Worm (Caenorhabditis elegans): ENCODE results near the gene efl-3.
A peak's percentile ranks its signal among the peaks of the same experiment; 100 is the strongest.

Gene efl-3

DNA sequence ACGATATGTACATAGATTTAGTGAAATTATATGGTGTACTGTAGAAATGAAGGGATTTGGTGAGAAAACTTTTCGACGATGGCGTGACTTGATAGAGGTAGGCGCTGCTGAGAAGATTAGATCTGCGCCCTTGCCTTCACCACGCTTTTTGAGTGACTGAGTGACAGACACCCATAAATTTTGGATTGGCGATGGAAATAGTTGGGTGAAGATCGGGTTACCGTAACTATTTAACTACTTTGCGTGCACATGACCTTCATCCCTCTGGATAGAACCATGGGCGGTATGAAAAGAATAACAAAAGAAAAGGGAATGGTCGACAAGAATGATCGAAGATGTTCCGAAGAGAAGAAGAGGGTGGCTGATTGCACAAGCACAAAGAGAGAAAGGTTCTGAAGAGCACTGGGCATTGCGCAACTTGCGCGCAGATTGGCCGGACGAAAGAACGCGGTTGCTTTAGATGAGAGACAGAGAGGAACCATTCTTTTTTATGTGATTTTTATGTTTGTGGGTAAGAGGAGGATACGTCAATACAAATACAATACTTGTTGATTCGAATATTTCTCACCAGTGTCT is 3.1 kb downstream of the efl-3 start (continued):
- no peak for TF ChIP-seq F23B12.7 (tag; optimal IDR thresholded peaks at IDR 0.05; ENCODE audit: insufficient read depth)
- TF ChIP-seq ceh-27 (GFP tag; optimal IDR thresholded peaks at IDR 0.05), result no peak
- no peak for TF ChIP-seq attf-5 (GFP tag; optimal IDR thresholded peaks at IDR 0.05)

DNA sequence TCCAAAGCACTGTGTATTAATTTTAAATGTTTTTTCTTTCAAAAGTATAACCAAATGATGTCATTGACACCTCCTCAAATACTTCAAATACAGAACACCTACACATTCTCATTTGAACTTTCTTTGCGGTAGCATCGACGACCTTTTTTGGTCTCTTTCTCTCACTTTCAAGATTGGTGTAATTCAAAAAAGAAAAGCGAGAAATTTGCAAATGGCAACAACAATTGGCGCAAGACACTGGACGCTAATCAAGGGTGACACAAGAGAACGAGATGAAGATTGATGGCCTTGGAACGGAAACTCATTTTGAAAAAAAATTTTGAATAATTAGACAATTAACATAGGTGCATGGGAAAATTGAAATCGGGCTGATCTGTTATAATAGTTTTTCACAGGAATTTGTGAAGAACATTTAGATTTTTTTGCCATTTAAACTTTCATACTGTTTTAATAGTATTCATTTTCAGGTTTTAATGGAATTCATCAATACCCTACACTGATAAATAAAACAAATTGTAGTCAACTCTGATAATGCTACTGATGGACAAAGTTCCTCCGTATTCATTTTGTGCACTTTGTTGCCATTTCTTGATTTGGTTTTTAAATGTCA is 4.7 kb downstream of the efl-3 start, which contains the start of gene fdgt-2:
TSS of gene fdgt-2 (plus strand) at position 560 of the 610 bp plus-strand sequence.
- TF ChIP-seq aptf-3 (GFP tag; IDR thresholded peaks at IDR 0.05) (no peak), efl-1 (GFP tag; optimal IDR thresholded peaks at IDR 0.05) (no peak), ceh-79 (tag; optimal IDR thresholded peaks at IDR 0.05) (no peak), B0336.3 (GFP tag; IDR thresholded peaks at IDR 0.05) (no peak), F22D6.2 (tag; optimal IDR thresholded peaks at IDR 0.05) (no peak), rpc-1 (optimal IDR thresholded peaks at IDR 0.05) (no peak), rpc-1 (tag; optimal IDR thresholded peaks at IDR 0.05) (no peak), repo-1 (tag; optimal IDR thresholded peaks at IDR 0.05) (no peak)

DNA sequence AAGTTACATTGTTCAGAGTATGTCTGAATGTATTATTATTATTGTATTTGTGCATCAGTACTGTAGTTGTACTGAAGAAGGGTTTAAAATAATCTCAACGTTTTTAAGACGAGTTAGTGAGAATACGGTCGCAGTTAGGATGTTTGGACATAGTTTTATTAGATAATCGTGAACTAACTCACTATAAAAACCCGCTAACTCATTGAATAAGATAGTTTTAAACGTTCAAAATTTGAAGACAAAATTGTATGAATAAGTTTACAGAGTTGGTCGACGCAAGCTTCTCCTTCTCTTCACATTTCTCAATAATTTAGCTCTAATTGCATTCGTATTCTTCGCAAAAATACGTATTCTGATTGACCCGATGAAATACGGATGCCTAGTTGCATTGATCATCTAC is 6.5 kb downstream of the efl-3 start:
- no peak for TF ChIP-seq ztf-22 (GFP tag; optimal IDR thresholded peaks at IDR 0.05)
- TF ChIP-seq attf-3 (GFP tag; conservative IDR thresholded peaks at IDR 0.05), result no peak
- TF ChIP-seq nfyb-1 (GFP tag; IDR thresholded peaks at IDR 0.05), result no peak
- no peak for TF ChIP-seq athp-1 (tag; optimal IDR thresholded peaks at IDR 0.05)
- no peak for TF ChIP-seq C17E4.6 (GFP tag; IDR thresholded peaks at IDR 0.05)
- TF ChIP-seq F49E8.2 (tag; optimal IDR thresholded peaks at IDR 0.05; ENCODE audit: insufficient read depth), result no peak
- TF ChIP-seq cebp-2 (GFP tag; IDR thresholded peaks at IDR 0.05), result no peak
- no peak for TF ChIP-seq F39B2.1 (GFP tag; IDR thresholded peaks at IDR 0.05)
- TF ChIP-seq F10E7.11 (tag; optimal IDR thresholded peaks at IDR 0.05), result no peak
- TF ChIP-seq fkh-3 (tag; optimal IDR thresholded peaks at IDR 0.05), result no peak
- no peak for TF ChIP-seq F22D6.2 (tag; optimal IDR thresholded peaks at IDR 0.05)
- TF ChIP-seq F57C9.4 (tag; optimal IDR thresholded peaks at IDR 0.05), result no peak
- no peak for TF ChIP-seq madf-3 (GFP tag; IDR thresholded peaks at IDR 0.05)
- TF ChIP-seq ccch-3 (GFP tag; optimal IDR thresholded peaks at IDR 0.05), result no peak
- no peak for TF ChIP-seq Y56A3A.18 (GFP tag; IDR thresholded peaks at IDR 0.05)
- no peak for TF ChIP-seq gei-17 (GFP tag; optimal IDR thresholded peaks at IDR 0.05)
- no peak for TF ChIP-seq nfya-2 (GFP tag; IDR thresholded peaks at IDR 0.05)
- TF ChIP-seq ceh-100 (GFP tag; IDR thresholded peaks at IDR 0.05), result no peak
- TF ChIP-seq snpc-1.1 (tag; optimal IDR thresholded peaks at IDR 0.05; ENCODE audit: insufficient read depth), result no peak

ce11 chrII:8419798-8420197 is 7.3 kb downstream of the efl-3 start, which contains the start of gene F14E5.8:
TSS of gene F14E5.8 (plus strand) at chrII:8420098.
- TF ChIP-seq hrde-1 (tag; optimal IDR thresholded peaks at IDR 0.05; ENCODE audit: borderline replicate concordance), result peak; percentile 12

DNA sequence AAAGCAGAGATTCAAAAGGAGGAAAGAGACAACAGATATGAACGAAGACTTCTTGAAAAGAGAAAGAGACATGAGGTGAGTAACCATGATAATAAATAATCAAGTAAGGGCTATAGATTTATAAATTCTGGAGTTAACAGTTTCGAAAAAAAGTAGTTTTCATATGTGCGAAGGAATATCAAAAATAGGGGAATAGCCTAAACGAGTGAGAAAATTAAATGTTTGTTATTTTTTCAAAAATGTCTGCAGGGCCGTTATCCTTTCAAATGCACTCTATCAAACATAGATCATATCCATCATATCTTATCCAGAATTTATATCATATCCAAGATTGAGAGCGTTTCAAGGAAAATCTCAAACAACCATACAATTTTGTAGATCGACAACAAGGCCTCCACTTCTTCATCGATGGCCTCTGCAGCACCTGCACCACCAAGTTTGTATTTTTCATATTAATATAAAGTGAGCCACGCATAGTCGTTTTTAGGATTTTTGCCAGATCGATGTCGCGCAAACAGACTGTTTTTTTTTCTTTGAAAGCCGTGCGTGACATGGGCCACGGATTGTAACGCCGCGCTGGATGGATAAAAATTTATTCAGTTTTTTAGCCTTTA is 8.4 kb downstream of the efl-3 start:
- TF ChIP-seq F49E8.2 (tag; optimal IDR thresholded peaks at IDR 0.05; ENCODE audit: insufficient read depth), result peak; percentile 19
- no peak for TF ChIP-seq hsf-1 (GFP tag; IDR thresholded peaks at IDR 0.05)
- TF ChIP-seq zim-3 (tag; optimal IDR thresholded peaks at IDR 0.05), result no peak
- no peak for TF ChIP-seq ceh-79 (tag; optimal IDR thresholded peaks at IDR 0.05)
